Comparison of ENCODE assay signal across 1 fruit fly cellular context in the genomic region with DNA sequence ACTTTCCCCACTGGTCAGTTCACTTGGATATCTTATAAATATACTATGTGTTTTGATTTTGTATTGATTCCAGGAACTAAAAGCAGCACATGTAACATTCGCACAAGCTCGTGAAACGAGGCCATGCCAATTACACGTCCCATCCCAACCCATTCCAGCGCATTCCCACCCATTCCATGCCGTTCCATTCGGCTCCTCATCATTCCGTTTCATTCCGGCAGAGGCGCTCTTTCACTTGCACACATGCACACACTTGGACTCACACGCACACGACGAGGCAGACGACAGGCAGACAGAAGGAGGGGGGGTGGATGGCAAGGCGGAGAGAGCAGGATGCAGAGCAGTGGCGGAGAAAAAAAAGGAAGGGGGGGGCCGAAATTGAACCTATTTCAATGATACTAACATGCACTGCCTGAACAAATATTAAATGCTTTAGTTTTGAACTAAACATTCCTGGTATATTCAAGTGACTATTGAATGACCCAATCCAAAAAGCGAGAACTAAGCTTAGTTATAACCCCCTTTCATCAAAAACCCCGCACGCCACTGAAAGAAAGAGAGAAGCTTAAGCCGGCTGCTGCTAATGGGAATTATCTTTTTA.
TF ChIP-seq lines count a peak whose summit lies in the region.

No protein-coding gene starts in this region.

TF ChIP-seq in whole organism, embryonic, 481 proteins besides CTCF, POLR2A, EP300 and RAD21 (continued from another document and continues in another):
- peak; percentile 69 for TF ChIP-seq lbe (GFP tag; optimal IDR thresholded peaks at IDR 0.05; lab: Kevin White, UChicago)
- TF ChIP-seq CG8944 (GFP tag; optimal IDR thresholded peaks at IDR 0.05; lab: Kevin White, UChicago), result peak; percentile 15
- TF ChIP-seq CG18262 (tag; optimal IDR thresholded peaks at IDR 0.05; lab: Kevin White, UChicago), result peak; percentile 77
- peak; percentile 42 for TF ChIP-seq jumu (GFP tag; optimal IDR thresholded peaks at IDR 0.05; lab: Kevin White, UChicago)
- peak; percentile 79 for TF ChIP-seq CG33557 (GFP tag; optimal IDR thresholded peaks at IDR 0.05; lab: Kevin White, UChicago)
- TF ChIP-seq fru (optimal IDR thresholded peaks at IDR 0.05; lab: Kevin White, UChicago), result no peak
- peak; percentile 51 for TF ChIP-seq Ssrp (tag; optimal IDR thresholded peaks at IDR 0.05; lab: Kevin White, UChicago)
- TF ChIP-seq Aef1 (GFP tag; IDR thresholded peaks at IDR 0.05; lab: Robert Waterston, UW), result no peak
- TF ChIP-seq D (optimal IDR thresholded peaks at IDR 0.05; lab: Kevin White, UChicago), result no peak
- TF ChIP-seq D (GFP tag; optimal IDR thresholded peaks at IDR 0.05; lab: Kevin White, UChicago), result peak; percentile 71
- peak; percentile 46 for TF ChIP-seq CG8924 (tag; optimal IDR thresholded peaks at IDR 0.05; lab: Kevin White, UChicago)
- TF ChIP-seq dpn (GFP tag; optimal IDR thresholded peaks at IDR 0.05; lab: Kevin White, UChicago), result peak in 1 of 2 experiments; percentile 50
- no peak for TF ChIP-seq crc (GFP tag; optimal IDR thresholded peaks at IDR 0.05; lab: Kevin White, UChicago)
- TF ChIP-seq dmrt99B (tag; optimal IDR thresholded peaks at IDR 0.05; lab: Kevin White, UChicago), result peak; percentile 55
- TF ChIP-seq E2f2 (GFP tag; IDR thresholded peaks at IDR 0.05; lab: Robert Waterston, UW), result peak; percentile 28
- peak; percentile 7 for TF ChIP-seq CG30020 (tag; optimal IDR thresholded peaks at IDR 0.05; lab: Kevin White, UChicago)
- no peak for TF ChIP-seq CG2129 (GFP tag; IDR thresholded peaks at IDR 0.05; lab: Robert Waterston, UW; ENCODE audit: partially characterized antibody)
- TF ChIP-seq CG17568 (GFP tag; optimal IDR thresholded peaks at IDR 0.05; lab: Kevin White, UChicago), result no peak
- TF ChIP-seq BEAF-32 (GFP tag; optimal IDR thresholded peaks at IDR 0.05; lab: Kevin White, UChicago), result no peak
- TF ChIP-seq sob (GFP tag; IDR thresholded peaks at IDR 0.05; lab: Robert Waterston, UW), result peak; percentile 45; the same call in 1 of the 2 replicates
- 0 out of 2 replicates have a peak, but pooled peaks have one; percentile 17 for TF ChIP-seq CG14441 (GFP tag; IDR thresholded peaks at IDR 0.05; lab: Robert Waterston, UW)
- no peak for TF ChIP-seq Doc2 (GFP tag; IDR thresholded peaks at IDR 0.05; lab: Robert Waterston, UW)
- peak; percentile 53 for TF ChIP-seq Oli (tag; optimal IDR thresholded peaks at IDR 0.05; lab: Kevin White, UChicago)
- peak; percentile 11 for TF ChIP-seq CG11398 (GFP tag; optimal IDR thresholded peaks at IDR 0.05; lab: Kevin White, UChicago)
- peak; percentile 60 for TF ChIP-seq CG31441 (GFP tag; IDR thresholded peaks at IDR 0.05; lab: Robert Waterston, UW)
- peak; percentile 69 for TF ChIP-seq CG17328 (GFP tag; IDR thresholded peaks at IDR 0.05; lab: Robert Waterston, UW)
- 0 out of 2 replicates have a peak, but pooled peaks have one; percentile 36 for TF ChIP-seq CG10366 (GFP tag; IDR thresholded peaks at IDR 0.05; lab: Robert Waterston, UW)
- TF ChIP-seq gt (GFP tag; IDR thresholded peaks at IDR 0.05; lab: Robert Waterston, UW), result 0 out of 2 replicates have a peak, but pooled peaks have one; percentile 21
- peak; percentile 4 for TF ChIP-seq Hmr (GFP tag; optimal IDR thresholded peaks at IDR 0.05; lab: Kevin White, UChicago)
- TF ChIP-seq amos (GFP tag; IDR thresholded peaks at IDR 0.05; lab: Robert Waterston, UW; ENCODE audit: partially characterized antibody), result no peak
- peak; percentile 65 for TF ChIP-seq crol (GFP tag; IDR thresholded peaks at IDR 0.05; lab: Robert Waterston, UW)
- TF ChIP-seq CG1529 (GFP tag; optimal IDR thresholded peaks at IDR 0.05; lab: Kevin White, UChicago), result peak; percentile 50
- peak; percentile 31 for TF ChIP-seq Mes4 (GFP tag; optimal IDR thresholded peaks at IDR 0.05; lab: Kevin White, UChicago)
- no peak for TF ChIP-seq ttk (GFP tag; IDR thresholded peaks at IDR 0.05; lab: Robert Waterston, UW)
- TF ChIP-seq seq (GFP tag; IDR thresholded peaks at IDR 0.05; lab: Robert Waterston, UW), result no peak
- TF ChIP-seq her (GFP tag; optimal IDR thresholded peaks at IDR 0.05; lab: Kevin White, UChicago), result no peak
- TF ChIP-seq sr (GFP tag; IDR thresholded peaks at IDR 0.05; lab: Robert Waterston, UW), result no peak
- no peak for TF ChIP-seq z (GFP tag; IDR thresholded peaks at IDR 0.05; lab: Robert Waterston, UW)
- no peak for TF ChIP-seq CG42726 (GFP tag; IDR thresholded peaks at IDR 0.05; lab: Robert Waterston, UW; ENCODE audit: partially characterized antibody)
- TF ChIP-seq psq (GFP tag; optimal IDR thresholded peaks at IDR 0.05; lab: Kevin White, UChicago), result no peak
- TF ChIP-seq gsb-n (tag; optimal IDR thresholded peaks at IDR 0.05; lab: Kevin White, UChicago), result peak; percentile 41
- peak; percentile 49 for TF ChIP-seq CG13775 (GFP tag; optimal IDR thresholded peaks at IDR 0.05; lab: Kevin White, UChicago)
- peak; percentile 34; the same call in 1 of the 2 replicates for TF ChIP-seq ranshi (GFP tag; IDR thresholded peaks at IDR 0.05; lab: Robert Waterston, UW)
- TF ChIP-seq slp2 (GFP tag; optimal IDR thresholded peaks at IDR 0.05; lab: Kevin White, UChicago), result peak; percentile 39
- TF ChIP-seq fd96Cb (tag; optimal IDR thresholded peaks at IDR 0.05; lab: Kevin White, UChicago), result peak; percentile 59
- TF ChIP-seq CG10979 (tag; optimal IDR thresholded peaks at IDR 0.05; lab: Kevin White, UChicago), result peak; percentile 82
- TF ChIP-seq CG3163 (GFP tag; optimal IDR thresholded peaks at IDR 0.05; lab: Kevin White, UChicago), result no peak
- peak; percentile 59 for TF ChIP-seq CG4424 (GFP tag; optimal IDR thresholded peaks at IDR 0.05; lab: Kevin White, UChicago)
- peak; percentile 36; the same call in 1 of the 2 replicates for TF ChIP-seq stc (GFP tag; IDR thresholded peaks at IDR 0.05; lab: Robert Waterston, UW)
- peak; percentile 49; the same call in 1 of the 3 replicates for TF ChIP-seq CG34422 (GFP tag; IDR thresholded peaks at IDR 0.05; lab: Robert Waterston, UW)
- TF ChIP-seq Pdp1 (GFP tag; optimal IDR thresholded peaks at IDR 0.05; lab: Kevin White, UChicago), result peak in 1 of 2 experiments; percentile 48
- no peak for TF ChIP-seq gsb (GFP tag; IDR thresholded peaks at IDR 0.05; lab: Robert Waterston, UW)
- TF ChIP-seq CG18764 (GFP tag; optimal IDR thresholded peaks at IDR 0.05; lab: Kevin White, UChicago), result peak; percentile 18
- TF ChIP-seq Atf6 (GFP tag; IDR thresholded peaks at IDR 0.05; lab: Robert Waterston, UW), result no peak
- TF ChIP-seq phol (tag; optimal IDR thresholded peaks at IDR 0.05; lab: Kevin White, UChicago), result peak; percentile 65
- TF ChIP-seq cas (GFP tag; IDR thresholded peaks at IDR 0.05; lab: Robert Waterston, UW), result no peak
- peak; percentile 29; the same call in 1 of the 2 replicates for TF ChIP-seq chm (GFP tag; IDR thresholded peaks at IDR 0.05; lab: Robert Waterston, UW)
- TF ChIP-seq chif (GFP tag; optimal IDR thresholded peaks at IDR 0.05; lab: Kevin White, UChicago), result peak in 1 of 2 experiments; percentile 55
- TF ChIP-seq gro (GFP tag; optimal IDR thresholded peaks at IDR 0.05; lab: Kevin White, UChicago), result no peak
- peak; percentile 2 for TF ChIP-seq eyg (GFP tag; optimal IDR thresholded peaks at IDR 0.05; lab: Kevin White, UChicago)
- no peak for TF ChIP-seq CG31224 (GFP tag; IDR thresholded peaks at IDR 0.05; lab: Robert Waterston, UW)
- TF ChIP-seq zfh2 (GFP tag; optimal IDR thresholded peaks at IDR 0.05; lab: Kevin White, UChicago), result no peak
- TF ChIP-seq wek (GFP tag; optimal IDR thresholded peaks at IDR 0.05; lab: Kevin White, UChicago), result no peak
- peak; percentile 60 for TF ChIP-seq CG2202 (tag; optimal IDR thresholded peaks at IDR 0.05; lab: Kevin White, UChicago)
- peak; percentile 39 for TF ChIP-seq Sox100B (GFP tag; optimal IDR thresholded peaks at IDR 0.05; lab: Kevin White, UChicago)
- TF ChIP-seq Sry-β (GFP tag; optimal IDR thresholded peaks at IDR 0.05; lab: Kevin White, UChicago), result no peak
- no peak for TF ChIP-seq pan (optimal IDR thresholded peaks at IDR 0.05; lab: Kevin White, UChicago)
- TF ChIP-seq pan (GFP tag; optimal IDR thresholded peaks at IDR 0.05 in 1 of 2, IDR thresholded peaks at IDR 0.05 in 1 of 2), result peak in 1 of 2 experiments; percentile 30
- TF ChIP-seq lmd (GFP tag; IDR thresholded peaks at IDR 0.05; lab: Robert Waterston, UW), result peak; percentile 56
- TF ChIP-seq CG30431 (GFP tag; optimal IDR thresholded peaks at IDR 0.05; lab: Kevin White, UChicago), result peak; percentile 62
- peak; percentile 48 for TF ChIP-seq Antp (GFP tag; optimal IDR thresholded peaks at IDR 0.05; lab: Kevin White, UChicago)
- TF ChIP-seq sim (GFP tag; IDR thresholded peaks at IDR 0.05; lab: Robert Waterston, UW), result peak; percentile 9; the same call in 1 of the 2 replicates
- peak; percentile 56; the same call in 1 of the 3 replicates for TF ChIP-seq Optix (GFP tag; IDR thresholded peaks at IDR 0.05; lab: Robert Waterston, UW)
- peak; percentile 36 for TF ChIP-seq CG15601 (tag; optimal IDR thresholded peaks at IDR 0.05; lab: Kevin White, UChicago)
- no peak for TF ChIP-seq CG13296 (GFP tag; optimal IDR thresholded peaks at IDR 0.05; lab: Kevin White, UChicago)
- TF ChIP-seq CG1024 (GFP tag; IDR thresholded peaks at IDR 0.05; lab: Robert Waterston, UW), result 0 out of 2 replicates have a peak, but pooled peaks have one; percentile 30
- peak; percentile 36 for TF ChIP-seq CG17385 (GFP tag; optimal IDR thresholded peaks at IDR 0.05; lab: Kevin White, UChicago)
- TF ChIP-seq CG11085 (GFP tag; IDR thresholded peaks at IDR 0.05; lab: Robert Waterston, UW), result no peak
- peak; percentile 18 for TF ChIP-seq cwo (GFP tag; optimal IDR thresholded peaks at IDR 0.05; lab: Kevin White, UChicago)
- peak; percentile 33 for TF ChIP-seq CG1233 (GFP tag; optimal IDR thresholded peaks at IDR 0.05; lab: Kevin White, UChicago)
- peak; percentile 49 for TF ChIP-seq pum (GFP tag; optimal IDR thresholded peaks at IDR 0.05; lab: Kevin White, UChicago)
- no peak for TF ChIP-seq usp (GFP tag; optimal IDR thresholded peaks at IDR 0.05; lab: Kevin White, UChicago)
- peak; percentile 55 for TF ChIP-seq bcd (GFP tag; optimal IDR thresholded peaks at IDR 0.05; lab: Kevin White, UChicago)
- TF ChIP-seq Fer3 (tag; optimal IDR thresholded peaks at IDR 0.05; lab: Kevin White, UChicago), result peak; percentile 15
- TF ChIP-seq run (tag; optimal IDR thresholded peaks at IDR 0.05; lab: Kevin White, UChicago), result no peak
- TF ChIP-seq croc (GFP tag; conservative IDR thresholded peaks at IDR 0.05; lab: Robert Waterston, UW), result peak; percentile 58
- TF ChIP-seq hkb (optimal IDR thresholded peaks at IDR 0.05; lab: Kevin White, UChicago), result no peak
- TF ChIP-seq hkb (GFP tag; IDR thresholded peaks at IDR 0.05; lab: Robert Waterston, UW), result 0 out of 2 replicates have a peak, but pooled peaks have one; percentile 18
- TF ChIP-seq CG12219 (GFP tag; optimal IDR thresholded peaks at IDR 0.05; lab: Kevin White, UChicago), result peak; percentile 34
- peak; percentile 75 for TF ChIP-seq CG9727 (GFP tag; optimal IDR thresholded peaks at IDR 0.05; lab: Kevin White, UChicago)
- TF ChIP-seq CG4820 (GFP tag; optimal IDR thresholded peaks at IDR 0.05; lab: Kevin White, UChicago), result peak; percentile 46
- peak; percentile 47 for TF ChIP-seq esg (GFP tag; conservative IDR thresholded peaks at IDR 0.05; lab: Robert Waterston, UW)
- TF ChIP-seq Ets97D (GFP tag; optimal IDR thresholded peaks at IDR 0.05; lab: Kevin White, UChicago), result no peak
- TF ChIP-seq Ptx1 (GFP tag; IDR thresholded peaks at IDR 0.05; lab: Robert Waterston, UW), result peak; percentile 58
- peak; percentile 14 for TF ChIP-seq Atf3 (GFP tag; optimal IDR thresholded peaks at IDR 0.05; lab: Kevin White, UChicago)
- TF ChIP-seq CG7357 (GFP tag; IDR thresholded peaks at IDR 0.05; lab: Robert Waterston, UW), result 0 out of 3 replicates have a peak, but pooled peaks have one; percentile 25
- TF ChIP-seq Scr (GFP tag; IDR thresholded peaks at IDR 0.05; lab: Robert Waterston, UW; ENCODE audit: partially characterized antibody), result no peak
- peak; percentile 6 for TF ChIP-seq CG7786 (GFP tag; optimal IDR thresholded peaks at IDR 0.05; lab: Kevin White, UChicago)
- no peak for TF ChIP-seq Opbp (GFP tag; IDR thresholded peaks at IDR 0.05; lab: Robert Waterston, UW; ENCODE audit: partially characterized antibody)
- TF ChIP-seq sna (GFP tag; IDR thresholded peaks at IDR 0.05; lab: Robert Waterston, UW; ENCODE audit: partially characterized antibody), result no peak
- TF ChIP-seq nom (GFP tag; optimal IDR thresholded peaks at IDR 0.05; lab: Kevin White, UChicago), result peak; percentile 92
- no peak for TF ChIP-seq tup (GFP tag; optimal IDR thresholded peaks at IDR 0.05; lab: Kevin White, UChicago)
- no peak for TF ChIP-seq Dip2 (GFP tag; IDR thresholded peaks at IDR 0.05; lab: Robert Waterston, UW)
- TF ChIP-seq CG11093 (GFP tag; IDR thresholded peaks at IDR 0.05; lab: Robert Waterston, UW), result 0 out of 3 replicates have a peak, but pooled peaks have one; percentile 34
- TF ChIP-seq ssp (GFP tag; IDR thresholded peaks at IDR 0.05; lab: Robert Waterston, UW), result peak; percentile 23; the same call in 1 of the 2 replicates
- no peak for TF ChIP-seq CG13894 (tag; optimal IDR thresholded peaks at IDR 0.05; lab: Kevin White, UChicago)
- TF ChIP-seq caup (GFP tag; optimal IDR thresholded peaks at IDR 0.05; lab: Kevin White, UChicago; ENCODE audit: severe bottlenecking), result peak; percentile 3
- TF ChIP-seq CG13123 (GFP tag; optimal IDR thresholded peaks at IDR 0.05; lab: Kevin White, UChicago), result no peak
- peak; percentile 52 for TF ChIP-seq CG6813 (GFP tag; optimal IDR thresholded peaks at IDR 0.05; lab: Kevin White, UChicago)
- TF ChIP-seq CG6254 (GFP tag; optimal IDR thresholded peaks at IDR 0.05; lab: Kevin White, UChicago), result peak; percentile 45
- TF ChIP-seq CG15073 (GFP tag; optimal IDR thresholded peaks at IDR 0.05; lab: Kevin White, UChicago), result peak; percentile 2
- peak; percentile 55 for TF ChIP-seq unpg (GFP tag; optimal IDR thresholded peaks at IDR 0.05; lab: Kevin White, UChicago)
- no peak for TF ChIP-seq nerfin-2 (GFP tag; IDR thresholded peaks at IDR 0.05; lab: Robert Waterston, UW; ENCODE audit: partially characterized antibody)
- no peak for TF ChIP-seq CG12236 (GFP tag; optimal IDR thresholded peaks at IDR 0.05; lab: Kevin White, UChicago)
- peak; percentile 62 for TF ChIP-seq ATbp (GFP tag; optimal IDR thresholded peaks at IDR 0.05; lab: Kevin White, UChicago)
- peak; percentile 50; the same call in 1 of the 3 replicates for TF ChIP-seq dysf (GFP tag; IDR thresholded peaks at IDR 0.05; lab: Robert Waterston, UW)
- no peak for TF ChIP-seq CG12155 (GFP tag; optimal IDR thresholded peaks at IDR 0.05; lab: Kevin White, UChicago)
- TF ChIP-seq Ets65A (GFP tag; lab: Kevin White, UChicago), result peak; percentile 57
- peak; percentile 8 for TF ChIP-seq kni (GFP tag; optimal IDR thresholded peaks at IDR 0.05; lab: Kevin White, UChicago)
- no peak for TF ChIP-seq exex (tag; optimal IDR thresholded peaks at IDR 0.05; lab: Kevin White, UChicago)
- TF ChIP-seq az2 (GFP tag; optimal IDR thresholded peaks at IDR 0.05; lab: Kevin White, UChicago), result peak; percentile 53
- TF ChIP-seq CG10462 (GFP tag; optimal IDR thresholded peaks at IDR 0.05; lab: Kevin White, UChicago), result no peak
